Worm (Caenorhabditis elegans) whole organism, L4 larva: ENCODE results near the gene rnr-2.

Experiments used
- D1046.2 ChIP-seq: fragments of 200-800 bp; sonication (Bioruptor generic); IDR thresholded peaks from 2 replicates; pipeline ENCODE4 v1.3.6; 2022; ENCODE audit warnings: missing genetic modification characterization, missing compliant biosample characterization
- F10B5.3 ChIP-seq: sonication (generic microtip); optimal IDR thresholded peaks from 2 replicates; lab custom pipeline; 2016; ENCODE audit warnings: mild to moderate bottlenecking, missing genetic modification characterization, missing compliant biosample characterization
- F37D6.2 ChIP-seq: sonication (generic microtip); optimal IDR thresholded peaks from 2 replicates; lab custom pipeline; 2016; ENCODE audit warnings: mild to moderate bottlenecking, missing genetic modification characterization, missing compliant biosample characterization
- F49E8.2 ChIP-seq: sonication (generic microtip); optimal IDR thresholded peaks from 2 replicates; lab custom pipeline; 2016; ENCODE audit warnings: missing compliant biosample characterization, mild to moderate bottlenecking, missing genetic modification characterization, borderline replicate concordance
- T20F7.1 ChIP-seq: fragments of 200-800 bp; sonication (Bioruptor generic); optimal IDR thresholded peaks from 2 replicates; lab custom pipeline; 2018; ENCODE audit warnings: mild to moderate bottlenecking, missing genetic modification characterization, missing compliant biosample characterization
- T26A8.4 ChIP-seq: fragments of 200-800 bp; sonication (Bioruptor generic); IDR thresholded peaks from 2 replicates; pipeline ENCODE4 v1.3.6; 2022; ENCODE audit warnings: missing genetic modification characterization, missing compliant biosample characterization
- Y5F2A.4 ChIP-seq: fragments of 200-800 bp; sonication (Bioruptor generic); optimal IDR thresholded peaks from 2 replicates; lab custom pipeline; 2018; ENCODE audit warnings: mild to moderate bottlenecking, missing genetic modification characterization, missing compliant biosample characterization
- ZK337.2 ChIP-seq: fragments of 200-800 bp; sonication (Bioruptor generic); IDR thresholded peaks from 2 replicates; pipeline ENCODE4 v1.3.6; 2022; ENCODE audit warnings: missing genetic modification reagents, missing genetic modification characterization, missing compliant biosample characterization
- aly-2 ChIP-seq: sonication (generic microtip); optimal IDR thresholded peaks from 2 replicates; lab custom pipeline; 2018; ENCODE audit warnings: missing biosample characterization, missing genetic modification characterization
- ama-1 ChIP-seq: fragments of 150-350 bp; optimal IDR thresholded peaks from 2 replicates; lab custom pipeline; 2014; ENCODE audit warnings: inconsistent platforms, mixed read lengths
- ceh-20 ChIP-seq: fragments of 200-800 bp; sonication (Bioruptor generic); IDR thresholded peaks from 2 replicates; pipeline ENCODE4 v1.3.6; 2022; ENCODE audit warnings: missing genetic modification reagents, missing genetic modification characterization, missing compliant biosample characterization
- ceh-28 ChIP-seq: fragments of 150-350 bp; optimal IDR thresholded peaks from 2 replicates; lab custom pipeline; 2014; ENCODE audit warnings: missing biosample characterization, missing genetic modification reagents, missing genetic modification characterization
- ceh-32 ChIP-seq: sonication (generic microtip); optimal IDR thresholded peaks from 2 replicates; lab custom pipeline; 2016; ENCODE audit warnings: mild to moderate bottlenecking, missing genetic modification characterization, missing compliant biosample characterization; ENCODE audit not compliant: poor library complexity
- ceh-62 ChIP-seq: sonication (generic microtip); optimal IDR thresholded peaks from 2 replicates; lab custom pipeline; 2017; ENCODE audit warnings: missing biosample characterization, missing genetic modification characterization
- cey-2 ChIP-seq: sonication (generic microtip); optimal IDR thresholded peaks from 3 replicates; lab custom pipeline; 2017; ENCODE audit warnings: missing genetic modification characterization, mild to moderate bottlenecking, missing compliant biosample characterization, antibody characterized with exemption, borderline replicate concordance; ENCODE audit not compliant: insufficient read depth
- daf-16 ChIP-seq, 3 experiments: sonication (generic microtip); optimal IDR thresholded peaks; 2 replicates each; lab custom pipeline; 2016 to 2017; ENCODE audit warnings: missing genetic modification characterization in 3 of 3, missing genetic modification reagents in 3 of 3, mild to moderate bottlenecking in 2 of 3, missing compliant biosample characterization in 2 of 3, missing biosample characterization in 1 of 3, moderate library complexity in 1 of 3
- daf-19 ChIP-seq: fragments of 200-800 bp; sonication (Bioruptor generic); conservative IDR thresholded peaks from 2 replicates; pipeline ENCODE4 v1.3.6; 2022; ENCODE audit warnings: missing genetic modification characterization, missing compliant biosample characterization
- dmd-6 ChIP-seq: fragments of 200-800 bp; sonication (Bioruptor generic); IDR thresholded peaks from 2 replicates; pipeline ENCODE4 v1.3.6; 2022; ENCODE audit warnings: missing genetic modification reagents, missing genetic modification characterization, missing compliant biosample characterization
- dpl-1 ChIP-seq: fragments of 150-350 bp; optimal IDR thresholded peaks from 2 replicates; lab custom pipeline; 2014; ENCODE audit warnings: missing biosample characterization, missing genetic modification reagents, missing genetic modification characterization
- hlh-11 ChIP-seq: fragments of 200-800 bp; sonication (Bioruptor generic); optimal IDR thresholded peaks from 2 replicates; lab custom pipeline; 2018; ENCODE audit warnings: mild to moderate bottlenecking, missing genetic modification characterization, missing compliant biosample characterization
- hlh-30 ChIP-seq: sonication (generic microtip); optimal IDR thresholded peaks from 2 replicates; lab custom pipeline; 2017; ENCODE audit warnings: antibody characterized with exemption, mild to moderate bottlenecking, missing genetic modification characterization, missing compliant biosample characterization; ENCODE audit not compliant: insufficient read depth
- hmg-1.1 ChIP-seq: fragments of 200-800 bp; sonication (Bioruptor generic); IDR thresholded peaks from 2 replicates; pipeline ENCODE4 v1.3.6; 2022; ENCODE audit warnings: missing genetic modification reagents, missing genetic modification characterization, missing compliant biosample characterization
- jun-1 ChIP-seq: fragments of 150-350 bp; optimal IDR thresholded peaks from 2 replicates; lab custom pipeline; 2014; ENCODE audit warnings: missing biosample characterization, missing genetic modification reagents, missing genetic modification characterization
- lim-7 ChIP-seq: fragments of 200-800 bp; sonication (Bioruptor generic); IDR thresholded peaks from 2 replicates; pipeline ENCODE4 v1.3.6; 2022; ENCODE audit warnings: missing genetic modification characterization, missing compliant biosample characterization
- lin-29 ChIP-seq: fragments of 200-800 bp; sonication (Bioruptor generic); IDR thresholded peaks from 2 replicates; pipeline ENCODE4 v1.3.6; 2022; ENCODE audit warnings: missing genetic modification reagents, missing genetic modification characterization, missing compliant biosample characterization
- lin-39 ChIP-seq: fragments of 150-350 bp; optimal IDR thresholded peaks from 2 replicates; lab custom pipeline; 2014; ENCODE audit warnings: missing biosample characterization, missing genetic modification reagents, missing genetic modification characterization
- madf-5 ChIP-seq, 2 experiments: fragments of 200-800 bp; sonication (Bioruptor generic); IDR thresholded peaks; 2 replicates each; pipeline ENCODE4 v1.3.6; 2022; ENCODE audit warnings: missing compliant biosample characterization in 2 of 2, missing genetic modification characterization in 2 of 2
- madf-9 ChIP-seq: fragments of 200-800 bp; sonication (Bioruptor generic); conservative IDR thresholded peaks from 2 replicates; pipeline ENCODE4 v1.3.6; 2022; ENCODE audit warnings: missing genetic modification reagents, missing genetic modification characterization, missing compliant biosample characterization
- mdl-1 ChIP-seq, 2 experiments: fragments of 150-350 bp in 1 of 2; sonication (generic microtip) in 1 of 2; optimal IDR thresholded peaks; 2 replicates each; lab custom pipeline; 2014 to 2017; ENCODE audit warnings: missing biosample characterization in 2 of 2, missing genetic modification characterization in 2 of 2
- mxl-2 ChIP-seq: fragments of 200-800 bp; sonication (Bioruptor generic); conservative IDR thresholded peaks from 2 replicates; pipeline ENCODE4 v1.3.6; 2022; ENCODE audit warnings: missing genetic modification reagents, missing genetic modification characterization, missing compliant biosample characterization
- nhr-10 ChIP-seq: fragments of 150-350 bp; optimal IDR thresholded peaks from 2 replicates; lab custom pipeline; 2014; ENCODE audit warnings: missing biosample characterization, missing genetic modification characterization
- nhr-111 ChIP-seq: fragments of 200-800 bp; sonication (Bioruptor generic); optimal IDR thresholded peaks from 2 replicates; lab custom pipeline; 2018; ENCODE audit warnings: mild to moderate bottlenecking, missing genetic modification characterization, missing compliant biosample characterization
- nhr-48 ChIP-seq: sonication (generic microtip); optimal IDR thresholded peaks from 2 replicates; lab custom pipeline; 2016; ENCODE audit warnings: mild to moderate bottlenecking, missing genetic modification characterization, missing compliant biosample characterization
- nhr-76 ChIP-seq: fragments of 150-350 bp; optimal IDR thresholded peaks from 2 replicates; lab custom pipeline; 2014; ENCODE audit warnings: missing biosample characterization, missing genetic modification characterization
- nhr-77 ChIP-seq: fragments of 150-350 bp; optimal IDR thresholded peaks from 2 replicates; lab custom pipeline; 2014; ENCODE audit warnings: missing biosample characterization, missing genetic modification characterization
- php-3 ChIP-seq: fragments of 200-800 bp; sonication (Bioruptor generic); IDR thresholded peaks from 2 replicates; pipeline ENCODE4 v1.3.6; 2022; ENCODE audit warnings: missing genetic modification reagents, missing genetic modification characterization, missing compliant biosample characterization
- rbr-2 ChIP-seq: sonication (generic microtip); optimal IDR thresholded peaks from 2 replicates; lab custom pipeline; 2016; ENCODE audit warnings: missing genotype, missing genetic modification characterization, missing compliant biosample characterization
- saeg-2 ChIP-seq: fragments of 200-800 bp; sonication (Bioruptor generic); IDR thresholded peaks from 2 replicates; pipeline ENCODE4 v1.3.6; 2022; ENCODE audit warnings: missing genetic modification reagents, missing genetic modification characterization, missing compliant biosample characterization
- sdz-12 ChIP-seq: fragments of 200-800 bp; sonication (Bioruptor generic); optimal IDR thresholded peaks from 2 replicates; lab custom pipeline; 2018; ENCODE audit warnings: mild to moderate bottlenecking, missing genetic modification characterization, missing compliant biosample characterization
- set-16 ChIP-seq: fragments of 200-800 bp; sonication (Bioruptor generic); IDR thresholded peaks from 2 replicates; pipeline ENCODE4 v1.3.6; 2022; ENCODE audit warnings: missing genetic modification reagents, missing genetic modification characterization, missing compliant biosample characterization
- skn-1 ChIP-seq: fragments of 150-350 bp; optimal IDR thresholded peaks from 2 replicates; lab custom pipeline; 2014; ENCODE audit warnings: missing biosample characterization, missing genetic modification characterization
- spr-1 ChIP-seq: sonication (generic microtip); optimal IDR thresholded peaks from 2 replicates; lab custom pipeline; 2016; ENCODE audit warnings: mild to moderate bottlenecking, missing genetic modification characterization, missing compliant biosample characterization
- tra-1 ChIP-seq: fragments of 200-800 bp; sonication (Bioruptor generic); IDR thresholded peaks from 2 replicates; pipeline ENCODE4 v1.3.6; 2022; ENCODE audit warnings: missing genetic modification reagents, missing genetic modification characterization, missing compliant biosample characterization
- zag-1 ChIP-seq: fragments of 150-350 bp; optimal IDR thresholded peaks from 2 replicates; lab custom pipeline; 2014; ENCODE audit warnings: missing biosample characterization, missing genetic modification characterization
- zip-11 ChIP-seq: fragments of 200-800 bp; sonication (Bioruptor generic); IDR thresholded peaks from 2 replicates; pipeline ENCODE4 v1.3.6; 2022; ENCODE audit warnings: missing genetic modification characterization, missing compliant biosample characterization
- ztf-11 ChIP-seq: fragments of 150-350 bp; optimal IDR thresholded peaks from 2 replicates; lab custom pipeline; 2014; ENCODE audit warnings: missing biosample characterization, missing genetic modification characterization

Gene rnr-2

ce11 chrIII:4102039-4102438 is 7.3 kb upstream of the rnr-2 start:
- no peak for TF ChIP-seq F37D6.2 (tag; lab: Kevin White, UChicago)
- no peak for TF ChIP-seq lin-39 (tag; lab: Kevin White, UChicago)
- TF ChIP-seq aly-2 (tag; lab: Kevin White, UChicago), result no peak
- no peak for TF ChIP-seq F10B5.3 (tag; lab: Kevin White, UChicago)
- no peak for TF ChIP-seq madf-5 (GFP tag; IDR thresholded peaks at IDR 0.05; lab: Robert Waterston, UW)

ce11 chrIII:4101016-4101415 is 6.3 kb upstream of the rnr-2 start:
- no peak for TF ChIP-seq lim-7 (GFP tag; lab: Robert Waterston, UW)
- no peak for TF ChIP-seq ceh-20 (GFP tag; lab: Robert Waterston, UW)
- TF ChIP-seq ceh-62 (tag; lab: Kevin White, UChicago), result no peak
- TF ChIP-seq spr-1 (tag; lab: Kevin White, UChicago), result no peak
- no peak for TF ChIP-seq T26A8.4 (GFP tag; lab: Robert Waterston, UW)
- no peak for TF ChIP-seq mxl-2
- no peak for TF ChIP-seq ceh-28 (tag; lab: Kevin White, UChicago)
- no peak for TF ChIP-seq jun-1
- no peak for TF ChIP-seq mdl-1 (tag; optimal IDR thresholded peaks at IDR 0.05; lab: Kevin White, UChicago)
- no peak for TF ChIP-seq dpl-1 (GFP tag; lab: Kevin White, UChicago)
- TF ChIP-seq nhr-76 (tag; lab: Kevin White, UChicago), result no peak
- TF ChIP-seq hmg-1.1 (GFP tag; lab: Robert Waterston, UW), result no peak
- no peak for TF ChIP-seq zip-11 (GFP tag; lab: Robert Waterston, UW)
- TF ChIP-seq set-16 (GFP tag; lab: Robert Waterston, UW), result no peak
- no peak for TF ChIP-seq ztf-11
- no peak for TF ChIP-seq F10B5.3 (tag; lab: Kevin White, UChicago)
- TF ChIP-seq sdz-12, result no peak

ce11 chrIII:4099884-4100596 is 5.3 kb upstream of the rnr-2 start:
- TF ChIP-seq ama-1 (lab: Kevin White, UChicago) (no peak), tra-1 (GFP tag; lab: Robert Waterston, UW) (0 out of 2 replicates have a peak, but pooled peaks have one; percentile 32), rbr-2 (tag; lab: Kevin White, UChicago) (no peak), daf-19 (GFP tag; lab: Robert Waterston, UW) (no peak), nhr-76 (tag; lab: Kevin White, UChicago) (no peak), sdz-12 (no peak), set-16 (GFP tag; lab: Robert Waterston, UW) (no peak), nhr-111 (no peak), Y5F2A.4 (GFP tag; lab: Kevin White, UChicago) (no peak), php-3 (GFP tag; lab: Robert Waterston, UW) (no peak), F49E8.2 (tag; lab: Kevin White, UChicago) (no peak), nhr-10 (no peak), nhr-77 (tag; lab: Kevin White, UChicago) (peak; percentile 27), zag-1 (no peak), saeg-2 (no peak), F10B5.3 (tag; lab: Kevin White, UChicago) (no peak), ceh-32 (tag; lab: Kevin White, UChicago) (no peak), hlh-30 (tag; lab: Kevin White, UChicago) (peak; percentile 88), lin-29 (no peak), D1046.2 (GFP tag; lab: Robert Waterston, UW) (no peak), ztf-11 (no peak), nhr-48 (tag; lab: Kevin White, UChicago) (no peak), madf-9 (no peak), T20F7.1 (peak; percentile 39), skn-1 (no peak), cey-2 (tag; lab: Kevin White, UChicago) (peak; percentile 70), daf-16 (GFP tag; optimal IDR thresholded peaks at IDR 0.05; lab: Kevin White, UChicago) (no peak), daf-16 (tag; optimal IDR thresholded peaks at IDR 0.05; lab: Kevin White, UChicago) (no peak), hlh-11 (tag; lab: Kevin White, UChicago) (peak; percentile 83), dmd-6 (GFP tag; lab: Robert Waterston, UW) (peak; percentile 32), ZK337.2 (GFP tag; lab: Robert Waterston, UW) (no peak)
